Fruit fly (Drosophila melanogaster) whole organism, embryonic: ENCODE data around the gene CG9107.
A peak's percentile ranks its signal among the peaks of the same experiment; 100 is the strongest.

Source experiments
- Ada2b ChIP-seq: fragments of 200-800 bp; sonication (Bioruptor generic); IDR thresholded peaks from 2 replicates; pipeline ENCODE4 v1.3.6; 2022; ENCODE audit warnings: missing biosample characterization, missing genetic modification characterization
- Asciz ChIP-seq: fragments of 200-800 bp; sonication (Bioruptor generic); optimal IDR thresholded peaks from 2 replicates; lab custom pipeline; 2017; ENCODE audit warnings: missing biosample characterization, mild to moderate bottlenecking, missing genetic modification characterization, missing genetic modification reagents
- CG10147 ChIP-seq: fragments of 200-800 bp; sonication (Bioruptor generic); optimal IDR thresholded peaks from 2 replicates; lab custom pipeline; 2019; ENCODE audit warnings: missing biosample characterization, mild to moderate bottlenecking, missing genetic modification characterization, moderate library complexity
- CG14667 ChIP-seq: fragments of 200-800 bp; sonication (Bioruptor generic); IDR thresholded peaks from 2 replicates; pipeline ENCODE4 v1.3.6; 2022; ENCODE audit warnings: missing biosample characterization, missing genetic modification characterization
- CG16815 ChIP-seq: fragments of 200-800 bp; sonication (Bioruptor generic); optimal IDR thresholded peaks from 3 replicates; lab custom pipeline; 2017; ENCODE audit warnings: missing biosample characterization, mild to moderate bottlenecking, missing genetic modification characterization
- CG18599 ChIP-seq: fragments of 200-800 bp; sonication (Bioruptor generic); optimal IDR thresholded peaks from 3 replicates; lab custom pipeline; 2017; ENCODE audit warnings: missing biosample characterization, missing genetic modification characterization, mild to moderate bottlenecking, moderate library complexity, missing genetic modification reagents
- CG2129 ChIP-seq: fragments of 200-800 bp; sonication (Bioruptor generic); IDR thresholded peaks from 2 replicates; pipeline ENCODE4 v1.3.6; 2022; ENCODE audit warnings: missing biosample characterization, missing genetic modification characterization; ENCODE audit not compliant: partially characterized antibody
- CG31224 ChIP-seq: fragments of 200-800 bp; sonication (Bioruptor generic); IDR thresholded peaks from 2 replicates; pipeline ENCODE4 v1.3.6; 2022; ENCODE audit warnings: missing biosample characterization, missing genetic modification characterization
- CG34376 ChIP-seq: fragments of 200-800 bp; sonication (Bioruptor generic); optimal IDR thresholded peaks from 2 replicates; lab custom pipeline; 2018; ENCODE audit warnings: missing biosample characterization, mild to moderate bottlenecking, missing genetic modification characterization
- CG3726 ChIP-seq: fragments of 200-800 bp; sonication (Bioruptor generic); IDR thresholded peaks from 3 replicates; pipeline ENCODE4, ENCODE4 v1.3.6; 2022; ENCODE audit warnings: missing biosample characterization, missing genetic modification characterization
- CG9797 ChIP-seq: fragments of 200-800 bp; sonication (Bioruptor generic); optimal IDR thresholded peaks from 3 replicates; lab custom pipeline; 2018; ENCODE audit warnings: missing biosample characterization, mild to moderate bottlenecking, missing genetic modification characterization
- CHES-1-like ChIP-seq: fragments of 200-800 bp; sonication (Bioruptor generic); optimal IDR thresholded peaks from 2 replicates; lab custom pipeline; 2016; ENCODE audit warnings: missing biosample characterization, missing genetic modification characterization
- Dad ChIP-seq: fragments of 200-800 bp; sonication (Bioruptor generic); optimal IDR thresholded peaks from 3 replicates; lab custom pipeline; 2016; ENCODE audit warnings: missing biosample characterization, missing genetic modification characterization
- Dll ChIP-seq: fragments of 200-800 bp; sonication (Bioruptor generic); IDR thresholded peaks from 4 replicates; pipeline ENCODE4 v1.3.6; 2022; ENCODE audit warnings: missing biosample characterization, missing genetic modification characterization; ENCODE audit not compliant: partially characterized antibody
- Doc3 ChIP-seq: fragments of 200-800 bp; sonication (Bioruptor generic); IDR thresholded peaks from 3 replicates; pipeline ENCODE4 v1.3.6; 2022; ENCODE audit warnings: missing biosample characterization, missing genetic modification characterization; ENCODE audit not compliant: partially characterized antibody
- Eip74EF ChIP-seq, 2 experiments: fragments of 200-800 bp in 1 of 2; fragments of >200 bp in 1 of 2; sonication (Bioruptor generic) in 1 of 2; optimal IDR thresholded peaks; 2 replicates each; lab custom pipeline; 2017 to 2019; ENCODE audit warnings: missing biosample characterization in 2 of 2, missing genetic modification characterization in 2 of 2, mild to moderate bottlenecking in 1 of 2, moderate library complexity in 1 of 2
- Fer2 ChIP-seq: fragments of 200-800 bp; sonication (Bioruptor generic); optimal IDR thresholded peaks from 2 replicates; lab custom pipeline; 2018; ENCODE audit warnings: missing biosample characterization, mild to moderate bottlenecking, missing genetic modification characterization, moderate library complexity
- Fer3 ChIP-seq: fragments of 200-800 bp; sonication (Bioruptor generic); optimal IDR thresholded peaks from 2 replicates; lab custom pipeline; 2018; ENCODE audit warnings: missing biosample characterization, mild to moderate bottlenecking, missing genetic modification characterization, moderate library complexity
- HLHmδ ChIP-seq: fragments of 200-800 bp; sonication (Bioruptor generic); optimal IDR thresholded peaks from 2 replicates; lab custom pipeline; 2018; ENCODE audit warnings: missing biosample characterization, mild to moderate bottlenecking, missing genetic modification characterization, moderate library complexity
- Max ChIP-seq: fragments of 200-800 bp; sonication (Bioruptor generic); optimal IDR thresholded peaks from 2 replicates; lab custom pipeline; 2016; ENCODE audit warnings: missing biosample characterization, mild to moderate bottlenecking, missing genetic modification characterization
- Myb ChIP-seq: fragments of 200-800 bp; sonication (Bioruptor generic); optimal IDR thresholded peaks from 2 replicates; lab custom pipeline; 2016; ENCODE audit warnings: missing biosample characterization, missing genetic modification characterization
- NC2β ChIP-seq: fragments of 200-800 bp; sonication (Bioruptor generic); optimal IDR thresholded peaks from 2 replicates; lab custom pipeline; 2016; ENCODE audit warnings: missing biosample characterization, missing genetic modification characterization
- Oaz ChIP-seq: fragments of 200-800 bp; sonication (Bioruptor generic); IDR thresholded peaks from 2 replicates; pipeline ENCODE4 v1.3.6; 2022; ENCODE audit warnings: missing biosample characterization, missing genetic modification characterization
- Opbp ChIP-seq: fragments of 200-800 bp; sonication (Bioruptor generic); IDR thresholded peaks from 3 replicates; pipeline ENCODE4 v1.3.6; 2022; ENCODE audit warnings: missing biosample characterization, missing genetic modification characterization; ENCODE audit not compliant: partially characterized antibody
- Side ChIP-seq: fragments of 200-800 bp; sonication (Bioruptor generic); optimal IDR thresholded peaks from 2 replicates; lab custom pipeline; 2016; ENCODE audit warnings: missing biosample characterization, missing genetic modification characterization
- Sry-δ ChIP-seq: fragments of 200-800 bp; sonication (Bioruptor generic); optimal IDR thresholded peaks from 2 replicates; lab custom pipeline; 2016; ENCODE audit warnings: missing biosample characterization, missing genetic modification characterization
- abd-A ChIP-seq: fragments of 200-800 bp; sonication (Bioruptor generic); optimal IDR thresholded peaks from 3 replicates; lab custom pipeline; 2019; ENCODE audit warnings: missing biosample characterization, mild to moderate bottlenecking, missing genetic modification characterization, moderate library complexity
- aop ChIP-seq: fragments of 200-800 bp; sonication (Bioruptor generic); IDR thresholded peaks from 2 replicates; pipeline ENCODE4 v1.3.6; 2022; ENCODE audit warnings: missing biosample characterization, missing genetic modification characterization
- bcd ChIP-seq: fragments of 200-800 bp; sonication (Bioruptor generic); optimal IDR thresholded peaks from 2 replicates; lab custom pipeline; 2017; ENCODE audit warnings: missing biosample characterization, mild to moderate bottlenecking, missing genetic modification characterization
- dpn ChIP-seq, 2 experiments: fragments of 200-800 bp; sonication (Bioruptor generic); optimal IDR thresholded peaks; 3 replicates each; lab custom pipeline; 2016; ENCODE audit warnings: missing biosample characterization in 2 of 2, missing genetic modification characterization in 2 of 2
- emc ChIP-seq: fragments of 200-800 bp; sonication (Bioruptor generic); optimal IDR thresholded peaks from 2 replicates; lab custom pipeline; 2016; ENCODE audit warnings: missing biosample characterization, missing genetic modification characterization
- esg ChIP-seq: fragments of 200-800 bp; sonication (Bioruptor generic); conservative IDR thresholded peaks from 2 replicates; pipeline ENCODE4 v1.3.6; 2022; ENCODE audit warnings: missing biosample characterization, missing genetic modification characterization
- eyg ChIP-seq: fragments of 200-800 bp; sonication (Bioruptor generic); optimal IDR thresholded peaks from 3 replicates; lab custom pipeline; 2016; ENCODE audit warnings: missing biosample characterization, missing genetic modification characterization
- gcm2 ChIP-seq: fragments of 200-800 bp; sonication (Bioruptor generic); optimal IDR thresholded peaks from 2 replicates; lab custom pipeline; 2016; ENCODE audit warnings: missing biosample characterization, missing genetic modification characterization
- grau ChIP-seq: fragments of 200-800 bp; optimal IDR thresholded peaks from 3 replicates; lab custom pipeline; 2019; ENCODE audit warnings: missing biosample characterization, mild to moderate bottlenecking, missing genetic modification characterization, moderate library complexity
- gt ChIP-seq: fragments of 200-800 bp; sonication (Bioruptor generic); IDR thresholded peaks from 2 replicates; pipeline ENCODE4 v1.3.6; 2022; ENCODE audit warnings: missing biosample characterization, missing genetic modification characterization
- hb ChIP-seq: fragments of 200-800 bp; sonication (Bioruptor generic); IDR thresholded peaks from 3 replicates; pipeline ENCODE4 v1.3.6; 2022; ENCODE audit warnings: missing biosample characterization, missing genetic modification characterization; ENCODE audit not compliant: partially characterized antibody
- ind ChIP-seq: fragments of 200-800 bp; sonication (Bioruptor generic); optimal IDR thresholded peaks from 3 replicates; lab custom pipeline; 2016; ENCODE audit warnings: missing biosample characterization, missing genetic modification characterization
- knrl ChIP-seq: fragments of 200-800 bp; sonication (Bioruptor generic); IDR thresholded peaks from 3 replicates; pipeline ENCODE4 v1.3.6; 2022; ENCODE audit warnings: missing biosample characterization, missing genetic modification characterization; ENCODE audit not compliant: partially characterized antibody
- lov ChIP-seq, 2 experiments: fragments of 200-800 bp in 1 of 2; fragments of >200 bp in 1 of 2; sonication (Bioruptor generic) in 1 of 2; IDR thresholded peaks in 1 of 2; optimal IDR thresholded peaks in 1 of 2; 2 replicates in 1 of 2; 3 replicates in 1 of 2; pipeline versions ENCODE4 v1.3.6 to Lab custom; 2017 to 2022; ENCODE audit warnings: missing biosample characterization in 1 of 2, missing genetic modification characterization in 1 of 2
- luna ChIP-seq: fragments of 200-800 bp; sonication (Bioruptor generic); optimal IDR thresholded peaks from 2 replicates; lab custom pipeline; 2016; ENCODE audit warnings: missing biosample characterization, missing genetic modification characterization
- nom ChIP-seq: fragments of 200-800 bp; sonication (Bioruptor generic); optimal IDR thresholded peaks from 2 replicates; lab custom pipeline; 2017; ENCODE audit warnings: missing biosample characterization, missing genetic modification characterization, mild to moderate bottlenecking, moderate library complexity, missing genetic modification reagents
- pb ChIP-seq: fragments of 200-800 bp; sonication (Bioruptor generic); optimal IDR thresholded peaks from 3 replicates; lab custom pipeline; 2016; ENCODE audit warnings: missing biosample characterization, missing genetic modification characterization
- pnt ChIP-seq: fragments of 200-800 bp; sonication (Bioruptor generic); optimal IDR thresholded peaks from 3 replicates; lab custom pipeline; 2016; ENCODE audit warnings: missing biosample characterization, missing genetic modification characterization
- prd ChIP-seq, 3 experiments: fragments of >200 bp in 2 of 3; fragments of 200-800 bp in 1 of 3; sonication (Bioruptor generic) in 1 of 3; optimal IDR thresholded peaks in 2 of 3; IDR thresholded peaks in 1 of 3; 2 replicates in 2 of 3; 3 replicates in 1 of 3; pipeline versions ENCODE4 v1.3.6 to Lab custom; 2017 to 2022; ENCODE audit warnings: missing biosample characterization in 1 of 3, missing genetic modification characterization in 1 of 3
- sens-2 ChIP-seq: fragments of 200-800 bp; sonication (Bioruptor generic); IDR thresholded peaks from 2 replicates; pipeline ENCODE4 v1.3.6; 2022; ENCODE audit warnings: missing biosample characterization, missing genetic modification characterization
- so ChIP-seq: fragments of 200-800 bp; sonication (Bioruptor generic); IDR thresholded peaks from 3 replicates; pipeline ENCODE4 v1.3.6; 2022; ENCODE audit warnings: missing biosample characterization, missing genetic modification characterization
- zf30C ChIP-seq: fragments of 200-800 bp; sonication (Bioruptor generic); optimal IDR thresholded peaks from 3 replicates; lab custom pipeline; 2018; ENCODE audit warnings: missing biosample characterization, mild to moderate bottlenecking, missing genetic modification characterization

Gene CG9107

dm6 chr2L:5997609-5998229 lies 26.6 kb downstream of the CG9107 start (continued):
- TF ChIP-seq dpn (GFP tag; optimal IDR thresholded peaks at IDR 0.05; lab: Kevin White, UChicago): peak in 1 of 2 experiments; percentile 14
- peak; percentile 59 for TF ChIP-seq Fer3
- TF ChIP-seq grau (tag; lab: Kevin White, UChicago): peak; percentile 34
- no peak for TF ChIP-seq lov (optimal IDR thresholded peaks at IDR 0.05; lab: Kevin White, UChicago)
- TF ChIP-seq lov (GFP tag; IDR thresholded peaks at IDR 0.05; lab: Robert Waterston, UW): no peak
- TF ChIP-seq CG14667 (GFP tag; lab: Robert Waterston, UW): no peak
- no peak for TF ChIP-seq pnt (GFP tag; lab: Kevin White, UChicago)
- TF ChIP-seq aop (GFP tag; lab: Robert Waterston, UW): 0 out of 2 replicates have a peak, but pooled peaks have one; percentile 3
- TF ChIP-seq CHES-1-like (GFP tag; lab: Kevin White, UChicago): no peak
- TF ChIP-seq Opbp (GFP tag; lab: Robert Waterston, UW): no peak
- TF ChIP-seq pb (GFP tag; lab: Kevin White, UChicago): peak; percentile 46
- no peak for TF ChIP-seq abd-A (tag; lab: Kevin White, UChicago)
- TF ChIP-seq so (GFP tag; lab: Robert Waterston, UW): no peak
- TF ChIP-seq NC2β (GFP tag; lab: Kevin White, UChicago): no peak
- no peak for TF ChIP-seq prd (optimal IDR thresholded peaks at IDR 0.05; lab: Kevin White, UChicago)
- no peak for TF ChIP-seq prd (GFP tag; IDR thresholded peaks at IDR 0.05; lab: Robert Waterston, UW)
- TF ChIP-seq ind (GFP tag; lab: Kevin White, UChicago): no peak
- TF ChIP-seq HLHmδ (GFP tag; lab: Kevin White, UChicago): peak; percentile 68
- peak; percentile 83 for TF ChIP-seq CG18599 (GFP tag; lab: Kevin White, UChicago)
- TF ChIP-seq Dad: peak; percentile 20
- TF ChIP-seq Myb (GFP tag; lab: Kevin White, UChicago): no peak
- TF ChIP-seq Dll (GFP tag; lab: Robert Waterston, UW): no peak
- TF ChIP-seq Eip74EF (GFP tag; optimal IDR thresholded peaks at IDR 0.05; lab: Kevin White, UChicago): peak in 1 of 2 experiments; percentile 51
- TF ChIP-seq knrl: no peak
- no peak for TF ChIP-seq gcm2
- 0 out of 2 replicates have a peak, but pooled peaks have one; percentile 34 for TF ChIP-seq gt (GFP tag; lab: Robert Waterston, UW)
- TF ChIP-seq sens-2 (GFP tag; lab: Robert Waterston, UW): no peak
- TF ChIP-seq CG31224 (GFP tag; lab: Robert Waterston, UW): no peak
- TF ChIP-seq hb (GFP tag; lab: Robert Waterston, UW): no peak
- TF ChIP-seq Sry-δ (GFP tag; lab: Kevin White, UChicago): no peak
- TF ChIP-seq Fer2: peak; percentile 50
- TF ChIP-seq Max: no peak
- TF ChIP-seq bcd (GFP tag; lab: Kevin White, UChicago): peak; percentile 43
- TF ChIP-seq Ada2b: no peak
- TF ChIP-seq CG2129 (GFP tag; lab: Robert Waterston, UW): no peak
- TF ChIP-seq Asciz (GFP tag; lab: Kevin White, UChicago): peak; percentile 79
- peak; percentile 66 for TF ChIP-seq zf30C
- TF ChIP-seq esg (GFP tag; lab: Robert Waterston, UW): no peak
- no peak for TF ChIP-seq Oaz (GFP tag; lab: Robert Waterston, UW)
- TF ChIP-seq CG10147 (GFP tag; lab: Kevin White, UChicago): peak; percentile 29
- TF ChIP-seq eyg (GFP tag; lab: Kevin White, UChicago): peak; percentile 5
- TF ChIP-seq CG34376 (GFP tag; lab: Kevin White, UChicago): peak; percentile 82
- no peak for TF ChIP-seq CG16815 (GFP tag; lab: Kevin White, UChicago)
- TF ChIP-seq Side (GFP tag; lab: Kevin White, UChicago): peak; percentile 48
- peak; percentile 79 for TF ChIP-seq nom (GFP tag; lab: Kevin White, UChicago)
- TF ChIP-seq luna: no peak
- no peak for TF ChIP-seq Doc3 (GFP tag; lab: Robert Waterston, UW)
- TF ChIP-seq emc (GFP tag; lab: Kevin White, UChicago): no peak
- peak; percentile 27 for TF ChIP-seq CG9797 (GFP tag; lab: Kevin White, UChicago)
- TF ChIP-seq CG3726: no peak
